Fruit fly (Drosophila melanogaster) whole organism, prepupa: Measurements from ENCODE around the gene EMC4.

Experiments used
- CG10669 ChIP-seq: fragments of 200-800 bp; sonication (Bioruptor generic); optimal IDR thresholded peaks from 3 replicates; lab custom pipeline; 2018; ENCODE audit warnings: missing biosample characterization, mild to moderate bottlenecking, missing genetic modification characterization, moderate library complexity
- CG11902 ChIP-seq: fragments of 200-800 bp; sonication (Bioruptor generic); optimal IDR thresholded peaks from 3 replicates; lab custom pipeline; 2016; ENCODE audit warnings: missing biosample characterization, missing genetic modification characterization
- CG15336 ChIP-seq: fragments of 200-800 bp; sonication (Bioruptor generic); IDR thresholded peaks from 2 replicates; pipeline ENCODE4 v1.3.6; 2022; ENCODE audit warnings: missing biosample characterization, missing genetic modification characterization
- CG1621 ChIP-seq: fragments of 200-800 bp; sonication (Bioruptor generic); optimal IDR thresholded peaks from 3 replicates; lab custom pipeline; 2018; ENCODE audit warnings: missing biosample characterization, mild to moderate bottlenecking, missing genetic modification characterization
- CG16779 ChIP-seq: fragments of 200-800 bp; sonication (Bioruptor generic); optimal IDR thresholded peaks from 3 replicates; lab custom pipeline; 2017; ENCODE audit warnings: missing biosample characterization, mild to moderate bottlenecking, missing genetic modification characterization
- CG3032 ChIP-seq: fragments of 200-800 bp; optimal IDR thresholded peaks from 2 replicates; lab custom pipeline; 2019; ENCODE audit warnings: missing biosample characterization, mild to moderate bottlenecking, missing genetic modification characterization, moderate library complexity
- CG31627 ChIP-seq: fragments of 200-800 bp; sonication (Bioruptor generic); optimal IDR thresholded peaks from 3 replicates; lab custom pipeline; 2016; ENCODE audit warnings: missing biosample characterization, missing genetic modification characterization
- CG3919 ChIP-seq: fragments of 200-800 bp; sonication (Bioruptor generic); optimal IDR thresholded peaks from 3 replicates; lab custom pipeline; 2016; ENCODE audit warnings: missing biosample characterization, missing genetic modification characterization
- CG6163 ChIP-seq: fragments of 200-800 bp; sonication (Bioruptor generic); IDR thresholded peaks from 3 replicates; pipeline ENCODE4 v1.3.6; 2022; ENCODE audit warnings: missing biosample characterization, missing genetic modification characterization
- CG6276 ChIP-seq: fragments of 200-800 bp; sonication (Bioruptor generic); optimal IDR thresholded peaks from 2 replicates; lab custom pipeline; 2017; ENCODE audit warnings: missing biosample characterization, mild to moderate bottlenecking, missing genetic modification characterization
- CG6808 ChIP-seq: fragments of 200-800 bp; sonication (Bioruptor generic); optimal IDR thresholded peaks from 3 replicates; lab custom pipeline; 2017; ENCODE audit warnings: missing biosample characterization, missing genetic modification characterization, mild to moderate bottlenecking, moderate library complexity, missing genetic modification reagents
- CG6854 ChIP-seq: fragments of 200-800 bp; sonication (Bioruptor generic); optimal IDR thresholded peaks from 2 replicates; lab custom pipeline; 2017; ENCODE audit warnings: missing biosample characterization, mild to moderate bottlenecking, missing genetic modification characterization
- CG7368 ChIP-seq: fragments of 200-800 bp; sonication (Bioruptor generic); optimal IDR thresholded peaks from 3 replicates; lab custom pipeline; 2016; ENCODE audit warnings: missing biosample characterization, missing genetic modification characterization
- CG8119 ChIP-seq: fragments of 200-800 bp; sonication (Bioruptor generic); IDR thresholded peaks from 3 replicates; pipeline ENCODE4 v1.3.6; 2022; ENCODE audit warnings: missing biosample characterization, missing genetic modification characterization
- CG8319 ChIP-seq: fragments of 200-800 bp; sonication (Bioruptor generic); optimal IDR thresholded peaks from 3 replicates; lab custom pipeline; 2016; ENCODE audit warnings: missing biosample characterization, missing genetic modification characterization
- CG8632 ChIP-seq: fragments of 200-800 bp; sonication (Bioruptor generic); optimal IDR thresholded peaks from 3 replicates; lab custom pipeline; 2016; ENCODE audit warnings: missing biosample characterization, missing genetic modification characterization
- Eip78C ChIP-seq: fragments of 200-800 bp; sonication (Bioruptor generic); peaks from one replicate; lab custom pipeline; 2016; ENCODE audit warnings: missing biosample characterization, missing genetic modification characterization
- Eip93F ChIP-seq: fragments of 200-800 bp; sonication (Bioruptor generic); optimal IDR thresholded peaks from 2 replicates; lab custom pipeline; 2016; ENCODE audit warnings: missing biosample characterization, mild to moderate bottlenecking, missing genetic modification characterization
- Ets21C ChIP-seq: fragments of 200-800 bp; sonication (Bioruptor generic); optimal IDR thresholded peaks from 3 replicates; lab custom pipeline; 2016; ENCODE audit warnings: missing biosample characterization, missing genetic modification characterization
- Gug ChIP-seq: fragments of 200-800 bp; sonication (Bioruptor generic); IDR thresholded peaks from 2 replicates; pipeline ENCODE4 v1.3.6; 2022; ENCODE audit warnings: missing biosample characterization, missing genetic modification characterization
- Lpt ChIP-seq: fragments of 200-800 bp; sonication (Bioruptor generic); optimal IDR thresholded peaks from 3 replicates; lab custom pipeline; 2016; ENCODE audit warnings: missing biosample characterization, missing genetic modification characterization
- OdsH ChIP-seq: fragments of 200-800 bp; sonication (Bioruptor generic); optimal IDR thresholded peaks from 3 replicates; lab custom pipeline; 2016; ENCODE audit warnings: missing biosample characterization, missing genetic modification characterization
- Sox102F ChIP-seq: fragments of 200-800 bp; sonication (Bioruptor generic); optimal IDR thresholded peaks from 2 replicates; lab custom pipeline; 2016; ENCODE audit warnings: missing biosample characterization, mild to moderate bottlenecking, missing genetic modification characterization
- Sox14 ChIP-seq: fragments of 200-800 bp; sonication (Bioruptor generic); optimal IDR thresholded peaks from 3 replicates; lab custom pipeline; 2016; ENCODE audit warnings: missing biosample characterization, missing genetic modification characterization
- cyc ChIP-seq: fragments of 200-800 bp; sonication (Bioruptor generic); optimal IDR thresholded peaks from 3 replicates; lab custom pipeline; 2016; ENCODE audit warnings: missing biosample characterization, missing genetic modification characterization
- dsx ChIP-seq: fragments of 200-800 bp; optimal IDR thresholded peaks from 3 replicates; lab custom pipeline; 2019; ENCODE audit warnings: missing biosample characterization, mild to moderate bottlenecking, missing genetic modification characterization, moderate library complexity; ENCODE audit not compliant: poor library complexity, severe bottlenecking
- eg ChIP-seq: fragments of 200-800 bp; sonication (Bioruptor generic); IDR thresholded peaks from 3 replicates; pipeline ENCODE4 v1.3.6; 2022; ENCODE audit warnings: missing biosample characterization, missing genetic modification characterization
- esn ChIP-seq: fragments of 200-800 bp; sonication (Bioruptor generic); optimal IDR thresholded peaks from 2 replicates; lab custom pipeline; 2016; ENCODE audit warnings: missing biosample characterization, mild to moderate bottlenecking, missing genetic modification characterization, moderate library complexity
- fkh ChIP-seq: fragments of 200-800 bp; sonication (Bioruptor generic); optimal IDR thresholded peaks from 3 replicates; lab custom pipeline; 2017; ENCODE audit warnings: missing biosample characterization, mild to moderate bottlenecking, missing genetic modification characterization, moderate library complexity
- lz ChIP-seq: fragments of 200-800 bp; sonication (Bioruptor generic); optimal IDR thresholded peaks from 3 replicates; lab custom pipeline; 2016; ENCODE audit warnings: missing biosample characterization, missing genetic modification characterization
- pdm3 ChIP-seq: fragments of 200-800 bp; sonication (Bioruptor generic); optimal IDR thresholded peaks from 3 replicates; lab custom pipeline; 2016; ENCODE audit warnings: missing biosample characterization, missing genetic modification characterization
- salr ChIP-seq, 2 experiments: fragments of 200-800 bp; sonication (Bioruptor generic); optimal IDR thresholded peaks; 3 replicates each; lab custom pipeline; 2016 to 2018; ENCODE audit warnings: missing biosample characterization in 2 of 2, missing genetic modification characterization in 2 of 2, mild to moderate bottlenecking in 1 of 2
- ss ChIP-seq, 2 experiments: fragments of 200-800 bp; sonication (Bioruptor generic); optimal IDR thresholded peaks; 2 replicates in 1 of 2; 3 replicates in 1 of 2; lab custom pipeline; 2017 to 2018; ENCODE audit warnings: mild to moderate bottlenecking in 2 of 2, missing biosample characterization in 2 of 2, missing genetic modification characterization in 2 of 2, moderate library complexity in 1 of 2
- svp ChIP-seq: fragments of 200-800 bp; sonication (Bioruptor generic); peaks from one replicate; lab custom pipeline; 2016; ENCODE audit warnings: missing biosample characterization, missing genetic modification characterization
- topi ChIP-seq: fragments of 200-800 bp; sonication (Bioruptor generic); optimal IDR thresholded peaks from 3 replicates; lab custom pipeline; 2016; ENCODE audit warnings: missing biosample characterization, missing genetic modification characterization
- vri ChIP-seq: fragments of 200-800 bp; sonication (Bioruptor generic); optimal IDR thresholded peaks from 3 replicates; lab custom pipeline; 2016; ENCODE audit warnings: missing biosample characterization, mild to moderate bottlenecking, missing genetic modification characterization

Gene EMC4

dm6 chr3L:22871845-22872361, 3.9 kb upstream of the EMC4 start, which contains the start of the genes CG11109 and Arf1:
CG11109 (plus strand) TSS chr3L:22872200.
Arf1 (minus strand) TSS chr3L:22872231.
- peak in 1 of 2 experiments; percentile 15 for TF ChIP-seq ss (GFP tag; optimal IDR thresholded peaks at IDR 0.05; lab: Kevin White, UChicago)
- TF ChIP-seq Gug (GFP tag; lab: Robert Waterston, UW), result no peak
- TF ChIP-seq CG6276 (GFP tag; lab: Kevin White, UChicago), result no peak
- no peak for TF ChIP-seq pdm3
- TF ChIP-seq CG1621, result peak; percentile 15
- TF ChIP-seq Eip78C (GFP tag; lab: Kevin White, UChicago), result peak; percentile 24
- TF ChIP-seq lz (GFP tag; lab: Kevin White, UChicago), result no peak
- peak; percentile 18 for TF ChIP-seq esn (GFP tag; lab: Kevin White, UChicago)
- peak; percentile 1 for TF ChIP-seq dsx (GFP tag; lab: Kevin White, UChicago)
- TF ChIP-seq CG15336 (GFP tag; lab: Robert Waterston, UW), result no peak
- TF ChIP-seq fkh (GFP tag; lab: Kevin White, UChicago), result peak; percentile 27
- no peak for TF ChIP-seq OdsH
- TF ChIP-seq CG11902 (GFP tag; lab: Kevin White, UChicago), result no peak
- peak; percentile 3 for TF ChIP-seq CG31627 (GFP tag; lab: Kevin White, UChicago)
- TF ChIP-seq CG6163 (GFP tag; lab: Robert Waterston, UW), result peak; percentile 23; the same call in 1 of the 3 replicates
- TF ChIP-seq eg (GFP tag; lab: Robert Waterston, UW), result no peak
- no peak for TF ChIP-seq CG3919 (GFP tag; lab: Kevin White, UChicago)
- no peak for TF ChIP-seq CG10669 (GFP tag; lab: Kevin White, UChicago)
- peak; percentile 54 for TF ChIP-seq CG6854 (GFP tag; lab: Kevin White, UChicago)
- no peak for TF ChIP-seq CG7368 (GFP tag; lab: Kevin White, UChicago)
- no peak for TF ChIP-seq CG8319 (GFP tag; lab: Kevin White, UChicago)
- peak; percentile 9 for TF ChIP-seq CG6808 (GFP tag; lab: Kevin White, UChicago)
- 0 out of 3 replicates have a peak, but pooled peaks have one; percentile 27 for TF ChIP-seq CG8119 (GFP tag; lab: Robert Waterston, UW)
- no peak for TF ChIP-seq vri
- TF ChIP-seq Sox14 (GFP tag; lab: Kevin White, UChicago), result no peak
- TF ChIP-seq svp (GFP tag; lab: Kevin White, UChicago), result peak; percentile 79
- TF ChIP-seq salr (GFP tag; optimal IDR thresholded peaks at IDR 0.05; lab: Kevin White, UChicago), result no peak
- TF ChIP-seq Lpt, result no peak
- no peak for TF ChIP-seq CG16779 (tag; lab: Kevin White, UChicago)
- no peak for TF ChIP-seq CG8632
- TF ChIP-seq, all 60 proteins: peak for 12

dm6 chr3L:22871030-22871844, 3.2 kb upstream of the EMC4 start:
- TF ChIP-seq cyc (no peak), Sox102F (no peak), CG8119 (GFP tag; lab: Robert Waterston, UW) (0 out of 3 replicates have a peak, but pooled peaks have one; percentile 34), CG3032 (peak; percentile 2), svp (GFP tag; lab: Kevin White, UChicago) (peak; percentile 97), CG6808 (GFP tag; lab: Kevin White, UChicago) (peak; percentile 16), Eip78C (GFP tag; lab: Kevin White, UChicago) (peak; percentile 42), lz (GFP tag; lab: Kevin White, UChicago) (no peak), CG1621 (peak; percentile 27), ss (GFP tag; optimal IDR thresholded peaks at IDR 0.05; lab: Kevin White, UChicago) (peak; percentile 20 to 22), Gug (GFP tag; lab: Robert Waterston, UW) (0 out of 2 replicates have a peak, but pooled peaks have one; percentile 18), Ets21C (GFP tag; lab: Kevin White, UChicago) (peak; percentile 12), CG6163 (GFP tag; lab: Robert Waterston, UW) (no peak), Sox14 (GFP tag; lab: Kevin White, UChicago) (peak; percentile 7)

dm6 chr3L:22870378-22870777, 2.3 kb upstream of the EMC4 start:
- TF ChIP-seq CG31627 (GFP tag; lab: Kevin White, UChicago), result no peak
- no peak for TF ChIP-seq CG6276 (GFP tag; lab: Kevin White, UChicago)
- TF ChIP-seq vri, result peak; percentile 71
- TF ChIP-seq Eip93F, result no peak
- TF ChIP-seq CG8119 (GFP tag; lab: Robert Waterston, UW), result no peak
- no peak for TF ChIP-seq topi (GFP tag; lab: Kevin White, UChicago)
- TF ChIP-seq CG7368 (GFP tag; lab: Kevin White, UChicago), result no peak
- TF ChIP-seq, all 60 proteins: peak for 1
